Worm (Caenorhabditis elegans) whole organism, L2 larva: Measurements from ENCODE around the gene nhr-179.

Experiments used
- ceh-16 ChIP-seq: fragments of 150-350 bp; optimal IDR thresholded peaks from 2 replicates; lab custom pipeline; 2014; ENCODE audit warnings: missing biosample characterization, missing genetic modification characterization
- ceh-82 ChIP-seq: fragments of 150-350 bp; optimal IDR thresholded peaks from 2 replicates; lab custom pipeline; 2014; ENCODE audit warnings: missing biosample characterization, missing genetic modification characterization
- egl-27 ChIP-seq: sonication (generic microtip); optimal IDR thresholded peaks from 3 replicates; lab custom pipeline; 2017; ENCODE audit warnings: missing biosample characterization, missing genetic modification reagents, missing genetic modification characterization
- lin-11 ChIP-seq: fragments of 150-350 bp; sonication (generic microtip); optimal IDR thresholded peaks from 2 replicates; lab custom pipeline; 2014; ENCODE audit warnings: missing biosample characterization, missing genetic modification characterization, inconsistent platforms, mixed read lengths
- mab-5 ChIP-seq: fragments of 150-350 bp; optimal IDR thresholded peaks from 2 replicates; lab custom pipeline; 2014; ENCODE audit warnings: missing biosample characterization, missing genetic modification characterization
- nhr-12 ChIP-seq: fragments of 150-350 bp; optimal IDR thresholded peaks from 2 replicates; lab custom pipeline; 2014; ENCODE audit warnings: missing biosample characterization, missing genetic modification characterization
- nhr-129 ChIP-seq: fragments of 150-350 bp; optimal IDR thresholded peaks from 2 replicates; lab custom pipeline; 2014; ENCODE audit warnings: missing biosample characterization, missing genetic modification characterization
- nhr-6 ChIP-seq: fragments of 150-350 bp; optimal IDR thresholded peaks from 2 replicates; lab custom pipeline; 2014; ENCODE audit warnings: missing biosample characterization, missing genetic modification characterization
- nhr-77 ChIP-seq: fragments of 150-350 bp; optimal IDR thresholded peaks from 2 replicates; lab custom pipeline; 2014; ENCODE audit warnings: missing biosample characterization, missing genetic modification characterization
- peb-1 ChIP-seq: fragments of 150-350 bp; optimal IDR thresholded peaks from 2 replicates; lab custom pipeline; 2014; ENCODE audit warnings: missing biosample characterization, missing genetic modification characterization
- unc-39 ChIP-seq: fragments of 150-350 bp; optimal IDR thresholded peaks from 2 replicates; lab custom pipeline; 2014; ENCODE audit warnings: missing biosample characterization, missing genetic modification characterization
- unc-55 ChIP-seq: fragments of 150-350 bp; sonication (generic microtip); optimal IDR thresholded peaks from 3 replicates; lab custom pipeline; 2014; ENCODE audit warnings: missing biosample characterization, missing genetic modification reagents, missing genetic modification characterization
- unc-62 ChIP-seq: fragments of 150-350 bp; optimal IDR thresholded peaks from 2 replicates; lab custom pipeline; 2014; ENCODE audit warnings: missing biosample characterization, missing genetic modification reagents, missing genetic modification characterization

DNA sequence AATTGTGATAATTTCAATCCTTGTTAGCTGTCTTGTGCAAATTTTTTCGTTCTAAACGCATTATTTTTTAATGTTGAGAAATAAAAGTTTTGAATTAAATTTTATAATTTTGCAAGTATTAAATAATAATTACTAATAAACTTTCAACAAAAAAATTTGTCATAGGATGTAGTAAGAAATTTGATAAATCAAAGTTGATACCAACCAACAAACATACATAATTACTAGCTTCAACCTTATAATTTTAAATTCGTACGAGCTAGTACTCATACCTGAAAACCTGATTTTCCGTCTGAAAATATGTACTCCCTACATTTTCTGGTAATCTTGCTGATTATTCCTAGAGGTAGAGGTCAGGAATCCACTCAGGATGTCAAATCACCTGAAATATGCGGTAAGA is 32.4 kb upstream of the nhr-179 start, which contains the start of gene irld-44:
- TF ChIP-seq unc-62 (GFP tag; lab: Kevin White, UChicago) (no peak), mab-5 (tag; lab: Kevin White, UChicago) (no peak), egl-27 (tag; lab: Kevin White, UChicago) (no peak), ceh-16 (tag; lab: Kevin White, UChicago) (no peak), unc-39 (tag; lab: Kevin White, UChicago) (no peak), ceh-82 (tag; lab: Kevin White, UChicago) (no peak), nhr-129 (tag; lab: Kevin White, UChicago) (no peak), nhr-77 (tag; lab: Kevin White, UChicago) (no peak), lin-11 (tag; lab: Kevin White, UChicago) (no peak), nhr-12 (no peak), unc-55 (GFP tag; lab: Kevin White, UChicago) (no peak), peb-1 (tag; lab: Kevin White, UChicago) (no peak), nhr-6 (no peak)
